Worm (Caenorhabditis elegans): Measurements from ENCODE around the gene F52H3.11.

DNA sequence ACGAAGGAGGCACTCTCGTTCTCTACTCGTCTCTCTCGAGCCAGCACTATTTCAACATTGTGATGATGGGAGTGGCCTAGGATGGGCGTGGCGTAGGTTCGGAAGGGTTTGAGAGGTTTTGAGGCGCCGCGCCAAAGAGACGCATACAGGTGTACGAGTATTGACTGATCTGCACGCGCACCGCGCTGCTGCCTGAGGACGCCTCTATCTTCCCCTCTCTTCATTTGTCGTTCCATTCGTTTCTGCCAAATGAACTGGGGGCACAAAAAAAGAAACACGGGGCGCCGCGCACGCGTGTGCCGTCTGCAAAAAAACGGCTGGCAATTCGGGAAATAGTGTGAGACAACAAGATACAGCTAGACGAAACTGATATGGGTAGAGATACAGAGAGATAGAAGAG, 28.9 kb downstream of the F52H3.11 start, which contains the start of gene lec-2:
- TF ChIP-seq klf-2 (GFP tag; conservative IDR thresholded peaks at IDR 0.05) = no peak
- no peak for TF ChIP-seq flt-1 (GFP tag; IDR thresholded peaks at IDR 0.05)
- no peak for TF ChIP-seq ref-1 (GFP tag; conservative IDR thresholded peaks at IDR 0.05)
- TF ChIP-seq T22C8.4 (GFP tag; IDR thresholded peaks at IDR 0.05) = no peak
- TF ChIP-seq ztf-29 (GFP tag; IDR thresholded peaks at IDR 0.05) = no peak
- no peak for TF ChIP-seq cog-1 (tag; optimal IDR thresholded peaks at IDR 0.05)
